Worm (Caenorhabditis elegans) whole organism, L4/young adult: ENCODE results near the gene F28C6.5.

Experiments
- W03F9.2 ChIP-seq: fragments of 150-350 bp; optimal IDR thresholded peaks from 2 replicates; lab custom pipeline; 2014; ENCODE audit warnings: missing biosample characterization, missing genetic modification characterization
- dao-5 ChIP-seq: sonication (generic microtip); optimal IDR thresholded peaks from 2 replicates; lab custom pipeline; 2016; ENCODE audit warnings: missing genotype, missing genetic modification characterization, moderate library complexity, missing compliant biosample characterization
- him-1 ChIP-seq: sonication (generic microtip); optimal IDR thresholded peaks from 2 replicates; lab custom pipeline; 2016; ENCODE audit warnings: missing genotype, missing genetic modification reagents, missing genetic modification characterization, missing compliant biosample characterization

The F28C6.5 gene

DNA sequence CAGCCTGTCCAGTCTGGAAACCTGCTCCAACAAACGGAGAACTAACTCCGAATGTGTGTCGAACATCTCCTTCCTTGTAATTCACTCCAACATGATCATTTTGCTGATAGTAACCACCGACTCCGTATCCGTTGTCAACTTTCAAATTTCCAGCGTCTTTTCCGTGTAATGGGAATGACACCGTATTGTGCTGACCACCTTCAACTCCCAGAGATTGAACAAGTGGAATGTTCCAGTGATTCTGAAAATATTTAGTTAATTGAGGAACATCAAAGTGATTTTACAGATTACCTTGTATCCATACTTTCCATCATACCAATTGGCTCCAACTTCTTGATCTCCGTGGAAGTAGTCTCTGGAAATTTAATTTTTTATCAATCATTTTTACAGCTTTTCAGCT, 28.6 kb downstream of the F28C6.5 start:
- TF ChIP-seq W03F9.2 (tag; lab: Kevin White, UChicago) (no peak), dao-5 (tag; lab: Kevin White, UChicago) (no peak), him-1 (tag; lab: Kevin White, UChicago) (no peak)

DNA sequence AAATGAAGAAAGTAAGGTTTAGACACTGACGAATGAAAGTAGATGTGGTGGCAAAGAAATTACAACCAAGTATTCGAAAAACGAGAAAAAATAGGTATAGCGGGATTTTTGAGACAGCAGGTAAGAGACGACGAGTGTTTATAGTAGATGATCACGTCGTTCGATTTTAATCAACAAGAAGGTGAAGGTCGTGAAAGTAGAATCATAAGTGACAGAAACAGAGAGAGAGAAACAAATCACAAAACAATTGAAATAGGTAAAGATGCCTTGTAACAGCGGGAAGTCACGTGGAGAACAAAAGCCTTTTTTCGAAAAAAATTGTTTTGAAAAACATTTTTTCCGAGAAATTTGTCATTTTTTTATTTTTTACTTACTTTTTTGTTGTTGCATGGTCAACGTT, 30.8 kb downstream of the F28C6.5 start, which contains the start of gene T22C8.6:
T22C8.6 (minus strand) TSS at position 194 of the 400 bp plus-strand sequence.
- TF ChIP-seq dao-5 (tag; lab: Kevin White, UChicago) (no peak), W03F9.2 (tag; lab: Kevin White, UChicago) (no peak), him-1 (tag; lab: Kevin White, UChicago) (no peak)

ce11 chrII:8631766-8632165, 32.5 kb downstream of the F28C6.5 start:
- TF ChIP-seq him-1 (tag; lab: Kevin White, UChicago) (no peak), W03F9.2 (tag; lab: Kevin White, UChicago) (no peak), dao-5 (tag; lab: Kevin White, UChicago) (no peak)

DNA sequence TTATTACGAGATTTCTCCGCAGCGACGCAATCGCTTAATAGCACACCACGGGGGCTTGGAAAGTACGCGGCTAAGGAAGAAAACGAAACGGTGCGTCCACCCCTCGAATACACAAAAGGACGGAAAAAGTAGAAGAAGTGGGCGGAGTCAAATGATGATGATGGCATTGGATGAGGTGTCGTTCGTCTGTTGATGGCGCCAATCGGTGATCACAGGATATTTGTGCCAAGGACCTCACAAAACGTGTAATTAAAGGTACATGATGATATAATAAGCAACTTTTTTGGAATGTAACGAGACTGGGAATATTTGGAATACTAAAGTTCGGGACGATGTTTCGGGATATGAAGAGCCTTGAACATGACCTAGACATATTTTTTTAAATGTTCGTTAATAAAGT, 35.1 kb downstream of the F28C6.5 start, which contains the start of gene cutl-12:
cutl-12 (minus strand) TSS at position 101 of the 400 bp plus-strand sequence.
- TF ChIP-seq W03F9.2 (tag; lab: Kevin White, UChicago) = no peak
- TF ChIP-seq him-1 (tag; lab: Kevin White, UChicago) = no peak
- no peak for TF ChIP-seq dao-5 (tag; lab: Kevin White, UChicago)

ce11 chrII:8637615-8638014, 38.3 kb downstream of the F28C6.5 start, which contains the start of gene vab-9:
vab-9 (minus strand) TSS chrII:8637715.
- TF ChIP-seq dao-5 (tag; lab: Kevin White, UChicago) (no peak), W03F9.2 (tag; lab: Kevin White, UChicago) (no peak), him-1 (tag; lab: Kevin White, UChicago) (no peak)

DNA sequence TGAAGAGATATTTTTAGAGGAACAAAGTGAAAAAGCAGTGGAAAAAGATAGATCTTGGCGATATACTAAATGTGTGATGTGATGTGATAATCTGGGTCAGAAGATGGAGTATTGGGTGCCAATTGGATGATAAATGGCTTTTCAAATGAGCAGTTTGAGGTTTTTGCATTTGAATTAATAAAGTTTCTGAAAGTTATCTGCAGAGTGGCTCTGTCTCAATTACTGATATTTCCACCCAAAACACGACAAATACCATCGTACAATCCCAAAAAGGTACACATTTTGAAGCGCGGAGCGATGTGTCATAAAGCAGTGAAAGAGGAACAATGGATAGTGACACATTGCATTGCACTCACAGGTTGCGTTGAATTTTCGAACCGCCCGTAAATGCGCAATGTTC, 40.2 kb downstream of the F28C6.5 start:
- TF ChIP-seq him-1 (tag; lab: Kevin White, UChicago) (no peak), W03F9.2 (tag; lab: Kevin White, UChicago) (no peak), dao-5 (tag; lab: Kevin White, UChicago) (no peak)

DNA sequence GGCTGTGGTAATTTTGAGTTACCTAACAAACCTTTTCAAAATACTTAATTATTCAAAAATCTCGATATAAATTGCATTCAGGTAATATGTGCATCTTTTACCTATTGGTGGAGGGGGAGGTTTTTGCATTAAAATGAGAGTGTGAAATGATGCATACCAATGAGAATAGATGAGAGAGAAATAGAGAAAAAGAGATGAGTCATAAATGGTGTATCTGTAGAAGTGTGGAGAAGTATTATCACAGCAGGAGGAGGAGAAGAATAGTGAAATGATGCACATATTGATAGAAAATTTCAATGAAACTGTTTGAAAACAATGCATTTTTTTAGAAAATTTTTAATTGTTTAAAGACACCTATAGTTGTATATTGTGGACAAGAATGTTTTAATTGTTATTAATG, 41.2 kb downstream of the F28C6.5 start:
- TF ChIP-seq dao-5 (tag; lab: Kevin White, UChicago) = no peak
- TF ChIP-seq him-1 (tag; lab: Kevin White, UChicago) = no peak
- TF ChIP-seq W03F9.2 (tag; lab: Kevin White, UChicago) = no peak

DNA sequence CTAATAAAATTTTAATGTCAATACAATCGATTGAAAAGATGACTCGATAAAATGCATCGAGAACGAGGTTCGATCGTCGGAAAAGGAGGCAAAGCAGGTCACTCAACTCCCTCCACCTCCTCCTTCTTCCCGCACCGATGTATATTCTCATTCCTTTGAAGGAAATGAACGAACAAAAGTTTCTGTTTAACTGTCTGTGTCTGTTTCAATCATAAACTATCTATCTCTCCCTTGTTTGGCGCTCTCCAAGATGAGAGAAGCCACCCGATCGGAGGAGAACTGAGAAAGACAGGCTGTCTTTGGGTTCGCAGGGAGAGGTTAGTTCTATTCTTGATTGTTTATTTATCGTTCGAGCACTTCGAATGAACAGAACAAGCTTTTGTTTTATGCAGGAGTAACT, 41.8 kb downstream of the F28C6.5 start, which contains the start of gene D2085.7:
D2085.7 (plus strand) TSS at position 251 of the 400 bp plus-strand sequence.
- TF ChIP-seq dao-5 (tag; lab: Kevin White, UChicago) (no peak), W03F9.2 (tag; lab: Kevin White, UChicago) (no peak), him-1 (tag; lab: Kevin White, UChicago) (no peak)

ce11 chrII:8642376-8642775, 43.1 kb downstream of the F28C6.5 start:
- TF ChIP-seq dao-5 (tag; lab: Kevin White, UChicago) (no peak), him-1 (tag; lab: Kevin White, UChicago) (no peak), W03F9.2 (tag; lab: Kevin White, UChicago) (no peak)

- TF ChIP-seq W03F9.2 (tag; lab: Kevin White, UChicago) = no peak
- no peak for TF ChIP-seq him-1 (tag; lab: Kevin White, UChicago)
- TF ChIP-seq dao-5 (tag; lab: Kevin White, UChicago) = no peak
Observed at ce11 chrII:8643627-8644356, 44.5 kb downstream of the F28C6.5 start.

DNA sequence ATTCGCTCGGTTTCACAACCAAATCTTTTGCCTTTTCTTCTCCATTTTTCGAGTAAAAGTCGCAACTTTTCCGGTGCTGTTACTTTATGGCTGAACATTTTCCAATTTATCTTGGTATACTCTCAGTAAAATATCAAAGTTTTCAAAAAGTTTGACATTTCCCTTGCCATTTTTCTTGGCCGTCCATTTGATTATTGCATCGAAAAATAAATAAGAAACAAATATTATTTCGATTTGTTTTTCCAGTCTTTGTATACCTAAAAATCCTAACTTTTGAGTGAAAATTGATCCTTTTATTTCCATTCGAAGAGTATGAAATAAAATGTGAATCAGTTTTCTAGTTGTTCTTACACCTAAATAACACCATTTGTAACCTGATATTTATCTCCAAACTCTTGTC, 47.1 kb downstream of the F28C6.5 start:
- TF ChIP-seq dao-5 (tag; lab: Kevin White, UChicago) (no peak), W03F9.2 (tag; lab: Kevin White, UChicago) (no peak), him-1 (tag; lab: Kevin White, UChicago) (no peak)

ce11 chrII:8648843-8649242, 49.5 kb downstream of the F28C6.5 start:
- TF ChIP-seq dao-5 (tag; lab: Kevin White, UChicago) (no peak), him-1 (tag; lab: Kevin White, UChicago) (no peak), W03F9.2 (tag; lab: Kevin White, UChicago) (no peak)
